Worm (Caenorhabditis elegans): ENCODE measurements around the gene Y116F11B.13.
A peak's percentile ranks its signal among the peaks of the same experiment; 100 is the strongest.

The Y116F11B.13 gene

ce11 chrV:19882916-19883315 lies at the start of gene Y116F11B.13:
Gene Y116F11B.13, plus strand, starts transcription at chrV:19883216.
- TF ChIP-seq M03D4.4 (tag; optimal IDR thresholded peaks at IDR 0.05): no peak
- TF ChIP-seq tbx-8 (GFP tag; optimal IDR thresholded peaks at IDR 0.05): no peak
- TF ChIP-seq ceh-83 (GFP tag; optimal IDR thresholded peaks at IDR 0.05): no peak
- TF ChIP-seq sptf-1 (tag; optimal IDR thresholded peaks at IDR 0.05): no peak
- TF ChIP-seq lin-32 (GFP tag; optimal IDR thresholded peaks at IDR 0.05): no peak
- no peak for TF ChIP-seq blmp-1 (tag; optimal IDR thresholded peaks at IDR 0.05)
- TF ChIP-seq mab-5 (tag; optimal IDR thresholded peaks at IDR 0.05): no peak
- TF ChIP-seq ceh-39 (tag; optimal IDR thresholded peaks at IDR 0.05): no peak
- no peak for TF ChIP-seq unc-120 (tag; optimal IDR thresholded peaks at IDR 0.05; ENCODE audit: poor library complexity, severe bottlenecking)
- no peak for TF ChIP-seq nhr-2 (tag; optimal IDR thresholded peaks at IDR 0.05)
- TF ChIP-seq snpc-4 (tag; optimal IDR thresholded peaks at IDR 0.05): no peak
- no peak for TF ChIP-seq sem-2 (GFP tag; optimal IDR thresholded peaks at IDR 0.05)
- TF ChIP-seq unc-39 (tag; optimal IDR thresholded peaks at IDR 0.05): no peak
- TF ChIP-seq zip-8 (tag; optimal IDR thresholded peaks at IDR 0.05): no peak
- no peak for TF ChIP-seq lsy-2 (tag; optimal IDR thresholded peaks at IDR 0.05)
- TF ChIP-seq pha-4 (tag; optimal IDR thresholded peaks at IDR 0.05): no peak
- no peak for TF ChIP-seq drap-1 (GFP tag; optimal IDR thresholded peaks at IDR 0.05)
- no peak for TF ChIP-seq nhr-76 (tag; optimal IDR thresholded peaks at IDR 0.05)
- TF ChIP-seq ces-1 (GFP tag; optimal IDR thresholded peaks at IDR 0.05): no peak

- TF ChIP-seq zip-8 (tag; optimal IDR thresholded peaks at IDR 0.05): peak; percentile 52
- TF ChIP-seq ceh-83 (GFP tag; optimal IDR thresholded peaks at IDR 0.05): no peak
- TF ChIP-seq lsy-2 (tag; optimal IDR thresholded peaks at IDR 0.05): no peak
- no peak for TF ChIP-seq snpc-4 (tag; optimal IDR thresholded peaks at IDR 0.05)
- no peak for TF ChIP-seq elt-3 (tag; optimal IDR thresholded peaks at IDR 0.05)
- TF ChIP-seq nhr-2 (tag; optimal IDR thresholded peaks at IDR 0.05): no peak
These were observed 46.9 kb upstream of the Y116F11B.13 start, which contains the start of gene srw-38 for ce11 chrV:19836142-19836541. Gene srw-38, plus strand, starts transcription at chrV:19836442.

ce11 chrV:19845927-19846845 lies 36.8 kb upstream of the Y116F11B.13 start, which contains the start of gene Y116F11B.6:
Gene Y116F11B.6, minus strand, starts transcription at chrV:19845977.
- no peak for TF ChIP-seq cnd-1 (tag; optimal IDR thresholded peaks at IDR 0.05)
- no peak for TF ChIP-seq nhr-2 (tag; optimal IDR thresholded peaks at IDR 0.05)
- no peak for TF ChIP-seq pha-4 (tag; optimal IDR thresholded peaks at IDR 0.05)
- TF ChIP-seq ztf-11 (tag; optimal IDR thresholded peaks at IDR 0.05): no peak
- no peak for TF ChIP-seq blmp-1 (tag; optimal IDR thresholded peaks at IDR 0.05)
- no peak for TF ChIP-seq hlh-1 (tag; optimal IDR thresholded peaks at IDR 0.05)
- TF ChIP-seq unc-62 (GFP tag; optimal IDR thresholded peaks at IDR 0.05): no peak

- TF ChIP-seq lin-32 (GFP tag; optimal IDR thresholded peaks at IDR 0.05) (no peak), mep-1 (tag; optimal IDR thresholded peaks at IDR 0.05) (no peak), nhr-28 (tag; optimal IDR thresholded peaks at IDR 0.05) (no peak), M03D4.4 (tag; optimal IDR thresholded peaks at IDR 0.05) (no peak), drap-1 (GFP tag; optimal IDR thresholded peaks at IDR 0.05) (no peak), ceh-43 (GFP tag; optimal IDR thresholded peaks at IDR 0.05) (no peak), ham-2 (GFP tag; optimal IDR thresholded peaks at IDR 0.05) (no peak), lin-13 (tag; optimal IDR thresholded peaks at IDR 0.05) (no peak), elt-1 (tag; optimal IDR thresholded peaks at IDR 0.05; ENCODE audit: borderline replicate concordance, insufficient read depth) (no peak), nhr-12 (tag; optimal IDR thresholded peaks at IDR 0.05) (no peak), hlh-1 (tag; optimal IDR thresholded peaks at IDR 0.05) (no peak), ces-1 (GFP tag; optimal IDR thresholded peaks at IDR 0.05) (no peak), sptf-1 (tag; optimal IDR thresholded peaks at IDR 0.05) (no peak), ceh-83 (GFP tag; optimal IDR thresholded peaks at IDR 0.05) (no peak)
These were observed 35.0 kb upstream of the Y116F11B.13 start, which contains the start of gene Y116F11B.7 for ce11 chrV:19848014-19848413. Gene Y116F11B.7, plus strand, starts transcription at chrV:19848314.

- TF ChIP-seq zip-8 (tag; optimal IDR thresholded peaks at IDR 0.05): peak; percentile 95
- no peak for TF ChIP-seq nhr-28 (tag; optimal IDR thresholded peaks at IDR 0.05)
These were observed 29.4 kb upstream of the Y116F11B.13 start for ce11 chrV:19853610-19854009.

Data from whole organism, mixed stage, embryonic.